Worm (Caenorhabditis elegans) whole organism, early embryonic: Measurements from ENCODE around the gene ZK550.6.

Source experiments
- B0310.2 ChIP-seq: sonication (generic microtip); optimal IDR thresholded peaks from 2 replicates; lab custom pipeline; 2016; ENCODE audit warnings: mild to moderate bottlenecking, missing genetic modification characterization, missing compliant biosample characterization
- F13C5.2 ChIP-seq: sonication (generic microtip); optimal IDR thresholded peaks from 2 replicates; lab custom pipeline; 2017; ENCODE audit warnings: mild to moderate bottlenecking, missing genetic modification characterization, inconsistent platforms, missing compliant biosample characterization
- aly-1 ChIP-seq: sonication (generic microtip); optimal IDR thresholded peaks from 2 replicates; lab custom pipeline; 2016; ENCODE audit warnings: missing genetic modification characterization, missing compliant biosample characterization
- ama-1 ChIP-seq: fragments of 150-350 bp; optimal IDR thresholded peaks from 2 replicates; lab custom pipeline; 2014
- ceh-13 ChIP-seq: fragments of 200-800 bp; sonication (Bioruptor generic); optimal IDR thresholded peaks from 2 replicates; lab custom pipeline; 2018; ENCODE audit warnings: mild to moderate bottlenecking, missing genetic modification characterization, missing compliant biosample characterization
- ceh-36 ChIP-seq: sonication (generic microtip); optimal IDR thresholded peaks from 2 replicates; lab custom pipeline; 2016; ENCODE audit warnings: missing genetic modification characterization, inconsistent platforms, missing compliant biosample characterization
- ets-7 ChIP-seq: sonication (generic microtip); optimal IDR thresholded peaks from 2 replicates; lab custom pipeline; 2016; ENCODE audit warnings: missing genotype, missing genetic modification characterization, missing compliant biosample characterization
- flt-1 ChIP-seq: fragments of 200-800 bp; sonication (Bioruptor generic); IDR thresholded peaks from 2 replicates; pipeline ENCODE4 v1.3.6; 2022; ENCODE audit warnings: missing genetic modification characterization, missing compliant biosample characterization
- hmbx-1 ChIP-seq: sonication (generic microtip); optimal IDR thresholded peaks from 2 replicates; lab custom pipeline; 2016; ENCODE audit warnings: mild to moderate bottlenecking, missing genetic modification characterization, missing compliant biosample characterization
- hmg-4 ChIP-seq: fragments of 200-800 bp; sonication (Bioruptor generic); optimal IDR thresholded peaks from 2 replicates; lab custom pipeline; 2018; ENCODE audit warnings: mild to moderate bottlenecking, missing genetic modification characterization, missing compliant biosample characterization
- hnd-1 ChIP-seq: sonication (generic microtip); optimal IDR thresholded peaks from 2 replicates; lab custom pipeline; 2016; ENCODE audit warnings: missing genetic modification characterization, missing compliant biosample characterization
- pes-1 ChIP-seq: fragments of 200-800 bp; sonication (Bioruptor generic); IDR thresholded peaks from 2 replicates; pipeline ENCODE4 v1.3.6; 2022; ENCODE audit warnings: missing genetic modification reagents, missing genetic modification characterization, missing compliant biosample characterization
- scrt-1 ChIP-seq: fragments of 200-800 bp; sonication (Bioruptor generic); IDR thresholded peaks from 2 replicates; pipeline ENCODE4 v1.3.6; 2022; ENCODE audit warnings: missing genetic modification characterization, missing compliant biosample characterization
- sea-1 ChIP-seq: fragments of 200-800 bp; sonication (Bioruptor generic); conservative IDR thresholded peaks from 2 replicates; pipeline ENCODE4 v1.3.6; 2022; ENCODE audit warnings: missing genetic modification characterization, missing compliant biosample characterization
- tbx-11 ChIP-seq: fragments of 200-800 bp; sonication (Bioruptor generic); IDR thresholded peaks from 2 replicates; pipeline ENCODE4 v1.3.6; 2022; ENCODE audit warnings: missing genetic modification characterization, missing compliant biosample characterization
- tbx-37 ChIP-seq: fragments of 200-800 bp; sonication (Bioruptor generic); conservative IDR thresholded peaks from 2 replicates; pipeline ENCODE4 v1.3.6; 2022; ENCODE audit warnings: missing genetic modification reagents, missing genetic modification characterization, missing compliant biosample characterization
- tra-4 ChIP-seq: sonication (generic microtip); optimal IDR thresholded peaks from 2 replicates; lab custom pipeline; 2017; ENCODE audit warnings: missing genetic modification characterization, missing compliant biosample characterization

The ZK550.6 gene

DNA sequence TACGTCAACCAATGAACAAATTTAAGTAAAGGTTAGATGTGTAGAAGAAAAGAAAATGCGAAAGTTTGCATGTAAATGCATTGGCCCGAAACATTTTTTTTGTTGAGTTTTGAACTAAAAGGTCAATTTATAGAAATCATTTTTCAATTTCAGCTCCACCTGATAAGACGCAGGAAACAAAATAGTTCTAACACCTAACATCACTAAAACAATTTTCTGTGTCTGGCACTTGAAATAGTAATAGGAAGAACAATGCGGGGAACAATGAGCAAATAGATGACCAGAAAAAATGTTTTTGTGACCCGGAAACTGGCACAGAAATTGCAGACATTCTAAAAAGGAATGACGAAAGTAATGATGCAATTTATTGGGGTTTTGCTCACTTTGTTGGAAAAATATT is 30.1 kb upstream of the ZK550.6 start:
- TF ChIP-seq ets-7 (tag; lab: Kevin White, UChicago): no peak
- TF ChIP-seq flt-1 (GFP tag; lab: Robert Waterston, UW): no peak
- TF ChIP-seq sea-1 (GFP tag; lab: Robert Waterston, UW): no peak
- TF ChIP-seq aly-1 (tag; lab: Kevin White, UChicago): no peak
- TF ChIP-seq scrt-1: no peak
- TF ChIP-seq ceh-36 (tag; lab: Kevin White, UChicago): no peak
- no peak for TF ChIP-seq B0310.2
- TF ChIP-seq tbx-11 (GFP tag; lab: Robert Waterston, UW): no peak

DNA sequence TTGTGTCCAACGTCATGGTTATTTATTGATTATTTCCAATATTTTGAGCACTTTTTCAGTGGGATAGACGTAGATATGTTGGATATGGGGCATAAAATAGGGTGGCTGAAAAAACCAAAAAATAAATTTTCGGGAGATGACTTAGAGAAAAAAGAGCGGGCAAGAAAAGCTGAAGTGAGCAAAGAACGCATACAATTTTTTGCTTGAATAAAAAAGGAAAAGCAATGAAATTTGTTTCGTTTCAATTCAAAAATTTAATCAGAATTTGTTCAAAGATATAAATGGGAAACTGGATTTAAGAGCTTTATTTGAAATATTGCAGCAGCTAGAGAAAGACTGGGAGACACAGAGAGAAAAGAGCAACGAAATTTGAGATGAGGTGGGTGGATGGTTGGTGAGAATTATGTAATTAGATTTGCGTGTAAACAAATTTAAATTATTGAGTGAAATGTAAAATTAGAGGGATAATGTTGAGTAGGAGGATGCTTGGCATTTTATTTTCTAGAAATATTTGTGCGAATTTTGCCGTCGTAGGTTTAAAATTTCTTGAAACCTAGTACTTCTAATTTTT is 29.4 kb upstream of the ZK550.6 start, which contains the start of the genes T28F3.11 and slc-17.4:
Gene T28F3.11, minus strand, starts transcription at position 51 of the 571 bp plus-strand sequence.
Gene slc-17.4, minus strand, starts transcription at position 105 of the 571 bp plus-strand sequence.
- TF ChIP-seq hmbx-1 (no peak), tra-4 (no peak), scrt-1 (no peak), ceh-36 (tag; lab: Kevin White, UChicago) (no peak)

DNA sequence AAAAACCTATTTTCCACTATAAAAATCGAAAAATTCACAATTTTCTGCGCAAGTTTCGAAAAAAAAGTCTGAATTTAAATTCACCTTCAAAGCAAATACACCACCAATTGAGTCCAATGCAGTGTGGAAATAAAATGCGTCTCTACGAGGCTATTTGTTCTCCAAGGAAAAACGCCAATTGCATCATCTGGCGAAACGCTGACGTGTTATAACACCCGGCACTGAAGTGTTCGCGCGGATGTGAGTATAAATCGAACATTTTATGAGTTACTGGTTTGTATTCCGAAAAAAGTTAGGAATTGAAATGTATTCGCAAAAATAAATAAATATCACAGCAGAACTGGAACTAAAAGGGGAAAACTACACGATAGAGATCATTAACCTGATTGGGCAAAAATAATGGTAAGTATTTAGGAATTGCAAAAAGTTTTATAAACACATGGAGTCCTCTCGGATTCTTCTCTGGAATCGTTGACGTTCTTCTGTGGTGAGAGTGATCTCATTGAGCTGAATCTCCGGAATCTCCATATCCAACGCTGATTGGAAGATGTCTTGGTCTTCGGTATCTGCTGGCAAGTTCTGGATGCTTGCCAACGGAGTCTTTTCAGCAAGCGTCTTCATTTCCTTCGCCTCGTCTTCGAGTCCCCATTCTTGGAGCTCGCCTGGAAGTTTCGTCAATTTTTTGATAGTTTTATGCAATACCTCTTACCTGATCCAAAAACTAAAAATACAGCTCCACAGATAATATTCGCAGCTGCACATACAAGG is 25.8 kb upstream of the ZK550.6 start, which contains the start of gene zipt-7.1:
Gene zipt-7.1, minus strand, starts transcription at position 232 of the 768 bp plus-strand sequence.
- TF ChIP-seq tbx-37 (GFP tag; lab: Robert Waterston, UW) (no peak), ceh-36 (tag; lab: Kevin White, UChicago) (no peak), pes-1 (GFP tag; lab: Robert Waterston, UW) (no peak), ets-7 (tag; lab: Kevin White, UChicago) (no peak), flt-1 (GFP tag; lab: Robert Waterston, UW) (no peak), scrt-1 (no peak), sea-1 (GFP tag; lab: Robert Waterston, UW) (no peak), F13C5.2 (tag; lab: Kevin White, UChicago) (no peak), tbx-11 (GFP tag; lab: Robert Waterston, UW) (no peak), ceh-13 (no peak), B0310.2 (no peak), hmg-4 (no peak), ama-1 (lab: Kevin White, UChicago) (no peak), hnd-1 (tag; lab: Kevin White, UChicago) (no peak), hmbx-1 (no peak), aly-1 (tag; lab: Kevin White, UChicago) (no peak), tra-4 (no peak)

DNA sequence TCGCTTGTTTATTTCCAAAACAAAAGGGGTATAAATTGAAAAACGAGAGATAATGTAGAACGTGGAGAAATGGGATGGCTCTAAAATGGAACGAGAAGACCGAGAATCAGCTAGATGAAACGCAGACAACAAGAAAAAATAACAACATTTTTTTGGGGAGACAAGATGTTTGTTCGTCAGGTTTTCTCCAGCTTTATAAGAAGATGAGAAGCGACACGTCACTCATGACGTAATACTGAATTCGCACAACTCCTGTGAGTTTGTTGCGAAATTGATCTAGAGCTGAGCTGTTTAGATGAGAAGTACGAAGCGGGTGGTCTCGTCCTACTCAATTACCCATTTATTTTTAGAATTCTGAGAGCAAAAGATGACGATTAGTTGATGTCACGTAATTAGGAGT is 23.0 kb upstream of the ZK550.6 start:
- TF ChIP-seq sea-1 (GFP tag; lab: Robert Waterston, UW) (no peak), aly-1 (tag; lab: Kevin White, UChicago) (no peak), ceh-36 (tag; lab: Kevin White, UChicago) (no peak), ceh-13 (no peak), tbx-37 (GFP tag; lab: Robert Waterston, UW) (no peak), ama-1 (lab: Kevin White, UChicago) (no peak), flt-1 (GFP tag; lab: Robert Waterston, UW) (no peak), scrt-1 (no peak)

DNA sequence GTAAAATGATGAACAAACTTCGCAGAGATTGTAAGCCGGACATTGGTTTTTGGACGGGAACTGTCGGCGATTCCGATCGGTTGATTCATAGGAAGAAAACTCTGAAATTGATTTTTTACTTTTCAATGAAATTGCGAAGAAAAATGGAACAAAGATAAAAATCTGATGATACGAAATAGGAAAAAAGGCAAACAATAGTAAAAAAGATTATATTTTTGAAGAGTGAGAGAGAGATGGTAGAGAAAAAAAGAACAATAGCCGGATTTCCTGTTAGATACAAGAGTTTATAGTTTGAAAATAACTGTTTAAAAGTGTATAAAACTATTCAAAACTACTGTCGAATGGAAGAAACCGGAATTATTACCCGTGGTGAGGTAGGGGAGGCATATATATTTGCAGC is 21.8 kb upstream of the ZK550.6 start, which contains the start of gene nra-1:
Gene nra-1, minus strand, starts transcription at position 101 of the 400 bp plus-strand sequence.
- no peak for TF ChIP-seq F13C5.2 (tag; lab: Kevin White, UChicago)
- no peak for TF ChIP-seq hmg-4
- TF ChIP-seq hmbx-1: no peak
- no peak for TF ChIP-seq scrt-1
- TF ChIP-seq tbx-11 (GFP tag; lab: Robert Waterston, UW): no peak
- TF ChIP-seq aly-1 (tag; lab: Kevin White, UChicago): no peak
- no peak for TF ChIP-seq tbx-37 (GFP tag; lab: Robert Waterston, UW)
- no peak for TF ChIP-seq sea-1 (GFP tag; lab: Robert Waterston, UW)
- no peak for TF ChIP-seq pes-1 (GFP tag; lab: Robert Waterston, UW)

DNA sequence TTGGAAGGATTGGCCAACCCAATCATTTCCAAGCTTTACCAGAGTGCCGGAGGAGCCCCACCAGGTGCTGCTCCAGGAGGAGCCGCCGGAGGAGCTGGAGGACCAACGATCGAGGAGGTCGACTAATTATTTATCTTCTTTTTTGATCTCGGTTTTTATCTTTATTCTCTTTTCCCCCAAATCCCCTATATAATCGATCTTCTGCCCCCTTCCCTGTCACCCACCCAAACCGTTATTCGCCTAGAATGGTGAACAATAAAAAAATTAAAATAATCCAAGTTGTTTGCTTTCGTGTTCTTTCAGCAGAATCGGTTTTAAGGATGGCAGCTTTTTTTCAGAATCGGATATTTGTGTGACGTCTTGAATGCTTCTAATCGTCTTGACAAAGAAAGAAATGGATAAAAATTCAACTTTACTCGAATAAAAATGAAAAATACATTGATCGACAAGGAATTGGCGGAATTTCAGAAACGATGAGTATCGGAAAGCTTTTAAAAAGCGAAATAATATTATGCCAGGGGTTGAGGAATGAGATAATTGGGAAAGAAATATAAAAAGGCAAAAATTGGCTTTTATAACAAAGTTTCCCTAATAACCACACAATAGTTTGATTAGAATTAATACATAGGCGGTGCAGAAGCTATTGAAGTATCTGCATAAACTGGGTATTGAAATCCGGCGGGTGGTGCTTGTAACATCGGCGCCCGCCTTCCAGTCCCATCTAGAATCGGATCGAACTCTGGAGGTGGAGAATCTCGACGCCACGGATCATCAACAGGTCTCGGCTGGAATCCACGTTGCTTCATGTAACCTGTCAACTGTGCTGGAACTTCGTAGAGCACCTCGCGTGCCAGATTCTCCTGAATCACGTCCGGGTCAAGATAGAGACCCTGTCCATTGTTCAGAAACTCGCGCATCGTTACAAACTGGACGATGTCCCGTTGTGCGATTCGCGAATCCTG is 19.1 kb upstream of the ZK550.6 start:
- peak; percentile 42 for TF ChIP-seq ceh-36 (tag; lab: Kevin White, UChicago)
- TF ChIP-seq tra-4: no peak
- TF ChIP-seq B0310.2: no peak
- TF ChIP-seq F13C5.2 (tag; lab: Kevin White, UChicago): no peak
- TF ChIP-seq aly-1 (tag; lab: Kevin White, UChicago): no peak
- TF ChIP-seq pes-1 (GFP tag; lab: Robert Waterston, UW): no peak
- 0 out of 2 replicates have a peak, but pooled peaks have one; percentile 7 for TF ChIP-seq tbx-37 (GFP tag; lab: Robert Waterston, UW)
- TF ChIP-seq flt-1 (GFP tag; lab: Robert Waterston, UW): no peak
- no peak for TF ChIP-seq hnd-1 (tag; lab: Kevin White, UChicago)
- TF ChIP-seq hmg-4: no peak
- TF ChIP-seq tbx-11 (GFP tag; lab: Robert Waterston, UW): no peak
- no peak for TF ChIP-seq hmbx-1
- no peak for TF ChIP-seq ama-1 (lab: Kevin White, UChicago)
- no peak for TF ChIP-seq scrt-1
- TF ChIP-seq ceh-13: no peak
- no peak for TF ChIP-seq sea-1 (GFP tag; lab: Robert Waterston, UW)
- no peak for TF ChIP-seq ets-7 (tag; lab: Kevin White, UChicago)
